Worm (Caenorhabditis elegans) whole organism, midembryonic: ENCODE measurements around the gene let-418.
"Not testable (repeated sequence)": the region's sequence is repeated elsewhere in the genome, so short reads cannot be mapped to it uniquely, and the experiment has no call there.

ENCODE experiments used
- T22C8.4 ChIP-seq: fragments of 200-800 bp; sonication (Bioruptor generic); IDR thresholded peaks from 2 replicates; pipeline ENCODE4 v1.3.6; 2022; ENCODE audit warnings: missing genetic modification characterization, missing compliant biosample characterization
- cog-1 ChIP-seq: sonication (generic microtip); optimal IDR thresholded peaks from 2 replicates; lab custom pipeline; 2016; ENCODE audit warnings: missing genetic modification characterization, missing compliant biosample characterization
- flt-1 ChIP-seq: fragments of 200-800 bp; sonication (Bioruptor generic); IDR thresholded peaks from 2 replicates; pipeline ENCODE4 v1.3.6; 2022; ENCODE audit warnings: missing genetic modification characterization, missing compliant biosample characterization
- klf-2 ChIP-seq: fragments of 200-800 bp; sonication (Bioruptor generic); conservative IDR thresholded peaks from 2 replicates; pipeline ENCODE4 v1.3.6; 2022; ENCODE audit warnings: missing genetic modification reagents, missing genetic modification characterization, missing compliant biosample characterization
- med-1 ChIP-seq: sonication (generic microtip); optimal IDR thresholded peaks from 2 replicates; lab custom pipeline; 2017; ENCODE audit warnings: missing genetic modification characterization, mild to moderate bottlenecking, missing compliant biosample characterization, antibody characterized with exemption, missing genetic modification reagents; ENCODE audit not compliant: insufficient read depth
- ref-1 ChIP-seq: fragments of 200-800 bp; sonication (Bioruptor generic); conservative IDR thresholded peaks from 2 replicates; pipeline ENCODE4 v1.3.6; 2022; ENCODE audit warnings: missing genetic modification reagents, missing genetic modification characterization, missing compliant biosample characterization
- tab-1 ChIP-seq: fragments of 200-800 bp; sonication (Bioruptor generic); IDR thresholded peaks from 2 replicates; pipeline ENCODE4 v1.3.6; 2022; ENCODE audit warnings: missing genetic modification characterization, missing compliant biosample characterization
- ztf-23 ChIP-seq: fragments of 200-800 bp; sonication (Bioruptor generic); IDR thresholded peaks from 2 replicates; pipeline ENCODE4 v1.3.6; 2022; ENCODE audit warnings: missing genetic modification reagents, missing genetic modification characterization, missing compliant biosample characterization
- ztf-29 ChIP-seq: fragments of 200-800 bp; sonication (Bioruptor generic); IDR thresholded peaks from 2 replicates; pipeline ENCODE4 v1.3.6; 2022; ENCODE audit warnings: missing genetic modification reagents, missing genetic modification characterization, missing compliant biosample characterization

ce11 chrV:5778216-5778615, 48.4 kb upstream of the let-418 start:
- not testable (repeated sequence) for TF ChIP-seq ztf-29 (GFP tag; lab: Robert Waterston, UW); ref-1 (GFP tag; lab: Robert Waterston, UW); med-1 (GFP tag; lab: Kevin White, UChicago); cog-1 (tag; lab: Kevin White, UChicago)
- TF ChIP-seq ztf-23 (GFP tag; lab: Robert Waterston, UW): peak; percentile 74
- peak; percentile 64 for TF ChIP-seq klf-2 (GFP tag; lab: Robert Waterston, UW)
- TF ChIP-seq T22C8.4 (GFP tag; lab: Robert Waterston, UW): peak; percentile 35; the same call in 1 of the 2 replicates
- peak; percentile 59; the same call in 1 of the 2 replicates for TF ChIP-seq flt-1 (GFP tag; lab: Robert Waterston, UW)
- peak; percentile 67; the same call in 1 of the 2 replicates for TF ChIP-seq tab-1 (GFP tag; lab: Robert Waterston, UW)
